Fruit fly (Drosophila melanogaster): ENCODE measurements around the gene CG5823.

dm6 chr3R:17530400-17530799 is 4.0 kb downstream of the CG5823 start:
- TF ChIP-seq ttk (optimal IDR thresholded peaks at IDR 0.05), result no peak
- no peak for TF ChIP-seq psq (optimal IDR thresholded peaks at IDR 0.05)
- TF ChIP-seq Myc (optimal IDR thresholded peaks at IDR 0.05), result no peak
